Fruit fly (Drosophila melanogaster) whole organism, embryonic: ENCODE data around the gene Aprt.

ENCODE experiments used
- B-H2 ChIP-seq: fragments of 200-800 bp; sonication (Bioruptor generic); optimal IDR thresholded peaks from 2 replicates; lab custom pipeline; 2018; ENCODE audit warnings: missing biosample characterization, mild to moderate bottlenecking, missing genetic modification characterization
- CG10565 ChIP-seq: fragments of 200-800 bp; sonication (Bioruptor generic); optimal IDR thresholded peaks from 3 replicates; lab custom pipeline; 2016; ENCODE audit warnings: missing biosample characterization, mild to moderate bottlenecking, missing genetic modification characterization
- CG11093 ChIP-seq: fragments of 200-800 bp; sonication (Bioruptor generic); IDR thresholded peaks from 3 replicates; pipeline ENCODE4 v1.3.6; 2022; ENCODE audit warnings: missing biosample characterization, missing genetic modification characterization
- CG11247 ChIP-seq: fragments of 200-800 bp; sonication (Bioruptor generic); IDR thresholded peaks from 2 replicates; pipeline ENCODE4 v1.3.6; 2022; ENCODE audit warnings: missing biosample characterization, missing genetic modification characterization
- CG11504 ChIP-seq: fragments of 200-800 bp; sonication (Bioruptor generic); optimal IDR thresholded peaks from 3 replicates; lab custom pipeline; 2019; ENCODE audit warnings: missing biosample characterization, mild to moderate bottlenecking, missing genetic modification characterization, moderate library complexity
- CG12769 ChIP-seq: fragments of 200-800 bp; sonication (Bioruptor generic); optimal IDR thresholded peaks from 2 replicates; lab custom pipeline; 2019; ENCODE audit warnings: missing biosample characterization, mild to moderate bottlenecking, missing genetic modification characterization, moderate library complexity
- CG13296 ChIP-seq: fragments of 200-800 bp; sonication (Bioruptor generic); optimal IDR thresholded peaks from 3 replicates; lab custom pipeline; 2018; ENCODE audit warnings: missing biosample characterization, mild to moderate bottlenecking, missing genetic modification characterization
- CG13894 ChIP-seq: fragments of 200-800 bp; sonication (Bioruptor generic); optimal IDR thresholded peaks from 3 replicates; lab custom pipeline; 2018; ENCODE audit warnings: missing biosample characterization, mild to moderate bottlenecking, missing genetic modification characterization, moderate library complexity
- CG15601 ChIP-seq: fragments of 200-800 bp; sonication (Bioruptor generic); optimal IDR thresholded peaks from 3 replicates; lab custom pipeline; 2019; ENCODE audit warnings: missing biosample characterization, mild to moderate bottlenecking, missing genetic modification characterization, moderate library complexity
- CG17912 ChIP-seq: fragments of 200-800 bp; sonication (Bioruptor generic); optimal IDR thresholded peaks from 2 replicates; lab custom pipeline; 2018; ENCODE audit warnings: missing biosample characterization, mild to moderate bottlenecking, missing genetic modification characterization
- CG18599 ChIP-seq: fragments of 200-800 bp; sonication (Bioruptor generic); optimal IDR thresholded peaks from 3 replicates; lab custom pipeline; 2017; ENCODE audit warnings: missing biosample characterization, missing genetic modification characterization, mild to moderate bottlenecking, moderate library complexity, missing genetic modification reagents
- CG30403 ChIP-seq: fragments of 200-800 bp; sonication (Bioruptor generic); optimal IDR thresholded peaks from 3 replicates; lab custom pipeline; 2016; ENCODE audit warnings: missing biosample characterization, missing genetic modification characterization
- CG30431 ChIP-seq: fragments of 200-800 bp; sonication (Bioruptor generic); optimal IDR thresholded peaks from 2 replicates; lab custom pipeline; 2017; ENCODE audit warnings: missing biosample characterization, missing genetic modification characterization
- CG3163 ChIP-seq: fragments of 200-800 bp; sonication (Bioruptor generic); optimal IDR thresholded peaks from 3 replicates; lab custom pipeline; 2016; ENCODE audit warnings: missing biosample characterization, missing genetic modification characterization
- CG5245 ChIP-seq: fragments of 200-800 bp; sonication (Bioruptor generic); optimal IDR thresholded peaks from 3 replicates; lab custom pipeline; 2016; ENCODE audit warnings: missing biosample characterization, missing genetic modification characterization
- CG7556 ChIP-seq: fragments of 200-800 bp; sonication (Bioruptor generic); optimal IDR thresholded peaks from 2 replicates; lab custom pipeline; 2017; ENCODE audit warnings: missing biosample characterization, mild to moderate bottlenecking, missing genetic modification characterization
- CG9876 ChIP-seq: fragments of 200-800 bp; sonication (Bioruptor generic); optimal IDR thresholded peaks from 2 replicates; lab custom pipeline; 2016; ENCODE audit warnings: missing biosample characterization, missing genetic modification characterization
- Dad ChIP-seq: fragments of 200-800 bp; sonication (Bioruptor generic); optimal IDR thresholded peaks from 3 replicates; lab custom pipeline; 2016; ENCODE audit warnings: missing biosample characterization, missing genetic modification characterization
- ERR ChIP-seq: fragments of 200-800 bp; sonication (Bioruptor generic); optimal IDR thresholded peaks from 2 replicates; lab custom pipeline; 2016; ENCODE audit warnings: missing biosample characterization, missing genetic modification characterization
- Fer2 ChIP-seq: fragments of 200-800 bp; sonication (Bioruptor generic); optimal IDR thresholded peaks from 2 replicates; lab custom pipeline; 2018; ENCODE audit warnings: missing biosample characterization, mild to moderate bottlenecking, missing genetic modification characterization, moderate library complexity
- H2.0 ChIP-seq: fragments of 200-800 bp; sonication (Bioruptor generic); IDR thresholded peaks from 2 replicates; pipeline ENCODE4 v1.3.6; 2022; ENCODE audit warnings: missing biosample characterization, missing genetic modification characterization
- HLH3B ChIP-seq: fragments of 200-800 bp; sonication (Bioruptor generic); IDR thresholded peaks from 2 replicates; pipeline ENCODE4 v1.3.6; 2022; ENCODE audit warnings: missing biosample characterization, missing genetic modification characterization
- Hr51 ChIP-seq, 2 experiments: fragments of 200-800 bp; sonication (Bioruptor generic); optimal IDR thresholded peaks; 2 replicates in 1 of 2; 3 replicates in 1 of 2; lab custom pipeline; 2016 to 2018; ENCODE audit warnings: missing biosample characterization in 2 of 2, missing genetic modification characterization in 2 of 2, mild to moderate bottlenecking in 1 of 2, moderate library complexity in 1 of 2
- Kr ChIP-seq: fragments of 200-800 bp; sonication (Bioruptor generic); optimal IDR thresholded peaks from 2 replicates; lab custom pipeline; 2017; ENCODE audit warnings: missing biosample characterization, mild to moderate bottlenecking, missing genetic modification characterization
- Mad ChIP-seq: fragments of 200-800 bp; sonication (Bioruptor generic); optimal IDR thresholded peaks from 2 replicates; lab custom pipeline; 2016; ENCODE audit warnings: missing biosample characterization, missing genetic modification characterization
- Nf-YA ChIP-seq: fragments of 200-800 bp; sonication (Bioruptor generic); IDR thresholded peaks from 2 replicates; pipeline ENCODE4 v1.3.6; 2022; ENCODE audit warnings: missing biosample characterization, missing genetic modification characterization
- Ravus ChIP-seq: fragments of 200-800 bp; sonication (Bioruptor generic); IDR thresholded peaks from 2 replicates; pipeline ENCODE4 v1.3.6; 2022; ENCODE audit warnings: missing biosample characterization, missing genetic modification characterization
- Sin3A ChIP-seq: fragments of >200 bp; optimal IDR thresholded peaks from 2 replicates; lab custom pipeline; 2018
- Spps ChIP-seq: fragments of 200-800 bp; sonication (Bioruptor generic); optimal IDR thresholded peaks from 2 replicates; lab custom pipeline; 2018; ENCODE audit warnings: missing biosample characterization, mild to moderate bottlenecking, missing genetic modification characterization
- Stat92E ChIP-seq, 3 experiments: fragments of >200 bp in 2 of 3; fragments of 200-800 bp in 1 of 3; sonication (Bioruptor generic) in 1 of 3; optimal IDR thresholded peaks; 2 replicates each; lab custom pipeline; 2017 to 2019; ENCODE audit warnings: missing biosample characterization in 3 of 3, missing genetic modification characterization in 3 of 3, mild to moderate bottlenecking in 1 of 3, moderate library complexity in 1 of 3
- bab2 ChIP-seq: fragments of 200-800 bp; sonication (Bioruptor generic); optimal IDR thresholded peaks from 2 replicates; lab custom pipeline; 2016; ENCODE audit warnings: missing biosample characterization, missing genetic modification characterization
- corto ChIP-seq: fragments of 200-800 bp; sonication (Bioruptor generic); optimal IDR thresholded peaks from 2 replicates; lab custom pipeline; 2016; ENCODE audit warnings: missing biosample characterization, mild to moderate bottlenecking, missing genetic modification characterization, moderate library complexity
- dimm ChIP-seq: fragments of 200-800 bp; sonication (Bioruptor generic); IDR thresholded peaks from 2 replicates; pipeline ENCODE4 v1.3.6; 2022; ENCODE audit warnings: missing biosample characterization, missing genetic modification characterization
- dm ChIP-seq: fragments of 200-800 bp; sonication (Bioruptor generic); optimal IDR thresholded peaks from 3 replicates; lab custom pipeline; 2016; ENCODE audit warnings: missing biosample characterization, missing genetic modification characterization
- gcm ChIP-seq: fragments of 200-800 bp; sonication (Bioruptor generic); optimal IDR thresholded peaks from 2 replicates; lab custom pipeline; 2019; ENCODE audit warnings: missing biosample characterization, mild to moderate bottlenecking, missing genetic modification characterization, moderate library complexity
- gem ChIP-seq: fragments of 200-800 bp; sonication (Bioruptor generic); optimal IDR thresholded peaks from 2 replicates; lab custom pipeline; 2019; ENCODE audit warnings: missing biosample characterization, mild to moderate bottlenecking, missing genetic modification characterization, moderate library complexity
- grn ChIP-seq: fragments of 200-800 bp; sonication (Bioruptor generic); optimal IDR thresholded peaks from 3 replicates; lab custom pipeline; 2017; ENCODE audit warnings: missing biosample characterization, missing genetic modification characterization
- hth ChIP-seq: fragments of >200 bp; optimal IDR thresholded peaks from 2 replicates; lab custom pipeline; 2017; ENCODE audit warnings: inconsistent platforms
- jing ChIP-seq: fragments of 200-800 bp; sonication (Bioruptor generic); optimal IDR thresholded peaks from 2 replicates; lab custom pipeline; 2018; ENCODE audit warnings: missing biosample characterization, mild to moderate bottlenecking, missing genetic modification characterization
- lov ChIP-seq, 2 experiments: fragments of 200-800 bp in 1 of 2; fragments of >200 bp in 1 of 2; sonication (Bioruptor generic) in 1 of 2; IDR thresholded peaks in 1 of 2; optimal IDR thresholded peaks in 1 of 2; 2 replicates in 1 of 2; 3 replicates in 1 of 2; pipeline versions ENCODE4 v1.3.6 to Lab custom; 2017 to 2022; ENCODE audit warnings: missing biosample characterization in 1 of 2, missing genetic modification characterization in 1 of 2
- mirr ChIP-seq: fragments of 200-800 bp; sonication (Bioruptor generic); optimal IDR thresholded peaks from 3 replicates; lab custom pipeline; 2018; ENCODE audit warnings: missing biosample characterization, mild to moderate bottlenecking, missing genetic modification characterization
- pita ChIP-seq: fragments of 200-800 bp; sonication (Bioruptor generic); optimal IDR thresholded peaks from 2 replicates; lab custom pipeline; 2017; ENCODE audit warnings: missing biosample characterization, mild to moderate bottlenecking, missing genetic modification characterization
- pnt ChIP-seq: fragments of 200-800 bp; sonication (Bioruptor generic); optimal IDR thresholded peaks from 3 replicates; lab custom pipeline; 2016; ENCODE audit warnings: missing biosample characterization, missing genetic modification characterization
- pros ChIP-seq: fragments of 200-800 bp; sonication (Bioruptor generic); optimal IDR thresholded peaks from 3 replicates; lab custom pipeline; 2019; ENCODE audit warnings: missing biosample characterization, mild to moderate bottlenecking, missing genetic modification characterization, moderate library complexity
- run ChIP-seq: fragments of 200-800 bp; sonication (Bioruptor generic); optimal IDR thresholded peaks from 3 replicates; lab custom pipeline; 2018; ENCODE audit warnings: missing biosample characterization, mild to moderate bottlenecking, missing genetic modification characterization
- sna ChIP-seq: fragments of 200-800 bp; sonication (Bioruptor generic); IDR thresholded peaks from 2 replicates; pipeline ENCODE4 v1.3.6; 2022; ENCODE audit warnings: missing biosample characterization, missing genetic modification characterization; ENCODE audit not compliant: partially characterized antibody
- sob ChIP-seq: fragments of 200-800 bp; sonication (Bioruptor generic); IDR thresholded peaks from 2 replicates; pipeline ENCODE4 v1.3.6; 2022; ENCODE audit warnings: missing biosample characterization, missing genetic modification characterization
- tx ChIP-seq: fragments of 200-800 bp; sonication (Bioruptor generic); optimal IDR thresholded peaks from 2 replicates; lab custom pipeline; 2016; ENCODE audit warnings: missing biosample characterization, missing genetic modification characterization
- vfl ChIP-seq: fragments of 200-800 bp; sonication (Bioruptor generic); optimal IDR thresholded peaks from 2 replicates; lab custom pipeline; 2016; ENCODE audit warnings: missing biosample characterization, missing genetic modification characterization
- zen ChIP-seq: fragments of 200-800 bp; sonication (Bioruptor generic); optimal IDR thresholded peaks from 3 replicates; lab custom pipeline; 2018; ENCODE audit warnings: missing biosample characterization, mild to moderate bottlenecking, missing genetic modification characterization, moderate library complexity
- zfh1 ChIP-seq: fragments of 200-800 bp; sonication (Bioruptor generic); IDR thresholded peaks from 3 replicates; pipeline ENCODE4 v1.3.6; 2022; ENCODE audit warnings: missing biosample characterization, missing genetic modification characterization

The Aprt gene

DNA sequence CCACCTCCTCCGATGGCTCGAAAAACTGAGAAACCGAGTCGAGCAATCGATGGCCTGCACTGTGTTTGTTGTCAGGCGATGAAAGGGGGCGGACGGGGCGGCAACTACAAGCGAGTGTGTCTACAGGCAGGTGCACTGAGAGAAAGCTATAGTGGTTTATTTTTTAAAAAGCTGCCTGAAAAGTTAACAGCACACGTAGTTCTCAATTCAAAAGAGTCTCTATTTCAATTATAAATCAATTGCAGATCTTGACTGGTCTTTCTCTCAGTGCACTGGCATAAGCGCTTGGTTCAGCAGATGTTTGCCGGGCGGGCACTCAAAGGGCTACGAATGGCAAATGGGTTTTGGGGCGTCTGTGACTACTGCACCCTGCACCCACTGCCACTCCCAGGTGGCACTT is 4.1 kb downstream of the Aprt start (continued):
- no peak for TF ChIP-seq Fer2 (tag; lab: Kevin White, UChicago)
- no peak for TF ChIP-seq run
- no peak for TF ChIP-seq Spps (tag; lab: Kevin White, UChicago)
- no peak for TF ChIP-seq CG12769 (tag; lab: Kevin White, UChicago)
- TF ChIP-seq Ravus (GFP tag; lab: Robert Waterston, UW) = no peak; the same call in 1 of the 2 replicates
- no peak for TF ChIP-seq mirr
- no peak for TF ChIP-seq Stat92E (GFP tag; optimal IDR thresholded peaks at IDR 0.05; lab: Kevin White, UChicago)
- no peak for TF ChIP-seq pita (GFP tag; lab: Kevin White, UChicago)
- TF ChIP-seq lov (optimal IDR thresholded peaks at IDR 0.05; lab: Kevin White, UChicago) = no peak
- no peak for TF ChIP-seq lov (GFP tag; IDR thresholded peaks at IDR 0.05; lab: Robert Waterston, UW)
- no peak for TF ChIP-seq CG13296 (GFP tag; lab: Kevin White, UChicago)
- no peak for TF ChIP-seq Mad (GFP tag; lab: Kevin White, UChicago)
- TF ChIP-seq pnt = peak; percentile 6
- 0 out of 2 replicates have a peak, but pooled peaks have one; percentile 3 for TF ChIP-seq H2.0 (GFP tag; lab: Robert Waterston, UW)
- no peak for TF ChIP-seq CG30431 (GFP tag; lab: Kevin White, UChicago)
- TF ChIP-seq CG9876 (GFP tag; lab: Kevin White, UChicago) = no peak
- no peak for TF ChIP-seq gem (tag; lab: Kevin White, UChicago)
- peak; percentile 49; the same call in 1 of the 2 replicates for TF ChIP-seq sob (GFP tag; lab: Robert Waterston, UW)
- TF ChIP-seq Hr51 (GFP tag; optimal IDR thresholded peaks at IDR 0.05; lab: Kevin White, UChicago) = no peak
- TF ChIP-seq corto (GFP tag; lab: Kevin White, UChicago) = no peak
- TF ChIP-seq jing (GFP tag; lab: Kevin White, UChicago) = no peak
- TF ChIP-seq dimm (GFP tag; lab: Robert Waterston, UW) = 0 out of 2 replicates have a peak, but pooled peaks have one; percentile 19
- TF ChIP-seq hth (lab: Kevin White, UChicago) = no peak
- TF ChIP-seq CG30403 (GFP tag; lab: Kevin White, UChicago) = no peak
- peak; percentile 62; the same call in 1 of the 2 replicates for TF ChIP-seq HLH3B (GFP tag; lab: Robert Waterston, UW)
- no peak for TF ChIP-seq CG10565 (GFP tag; lab: Kevin White, UChicago)
- TF ChIP-seq CG11504 (tag; lab: Kevin White, UChicago) = peak; percentile 59
- no peak for TF ChIP-seq pros (GFP tag; lab: Kevin White, UChicago)
- peak; percentile 54; the same call in 1 of the 3 replicates for TF ChIP-seq zfh1 (GFP tag; lab: Robert Waterston, UW)
- TF ChIP-seq CG3163 (GFP tag; lab: Kevin White, UChicago) = no peak
- TF ChIP-seq ERR (GFP tag; lab: Kevin White, UChicago) = no peak
- no peak for TF ChIP-seq sna (GFP tag; lab: Robert Waterston, UW)
- no peak for TF ChIP-seq zen (tag; lab: Kevin White, UChicago)
- TF ChIP-seq CG17912 (GFP tag; lab: Kevin White, UChicago) = no peak
- no peak for TF ChIP-seq gcm
- peak; percentile 25 for TF ChIP-seq bab2 (GFP tag; lab: Kevin White, UChicago)
- peak; percentile 23 for TF ChIP-seq CG5245
- no peak for TF ChIP-seq dm (GFP tag; lab: Kevin White, UChicago)
- TF ChIP-seq Dad (GFP tag; lab: Kevin White, UChicago) = peak; percentile 18
- TF ChIP-seq Nf-YA (GFP tag; lab: Robert Waterston, UW) = peak; percentile 54
- TF ChIP-seq grn = no peak
- TF ChIP-seq CG11247 (GFP tag; lab: Robert Waterston, UW) = peak; percentile 62; the same call in 1 of the 2 replicates
- TF ChIP-seq CG13894 (tag; lab: Kevin White, UChicago) = no peak
- no peak for TF ChIP-seq CG11093
- no peak for TF ChIP-seq Sin3A (lab: Kevin White, UChicago)
- no peak for TF ChIP-seq vfl (GFP tag; lab: Kevin White, UChicago)
- no peak for TF ChIP-seq Kr (GFP tag; lab: Kevin White, UChicago)
- no peak for TF ChIP-seq B-H2 (GFP tag; lab: Kevin White, UChicago)
- no peak for TF ChIP-seq tx
- no peak for TF ChIP-seq CG7556 (GFP tag; lab: Kevin White, UChicago)
- TF ChIP-seq CG15601 (tag; lab: Kevin White, UChicago) = no peak
- peak; percentile 59 for TF ChIP-seq CG18599 (GFP tag; lab: Kevin White, UChicago)
